Fruit fly (Drosophila melanogaster) whole organism, wandering third instar larva: ENCODE measurements around the gene Prosbeta2.
A peak's percentile ranks its signal among the peaks of the same experiment; 100 is the strongest.

ENCODE experiments used
- Abd-B ChIP-seq: fragments of >200 bp; optimal IDR thresholded peaks from 2 replicates; lab custom pipeline; 2017; ENCODE audit warnings: missing biosample characterization, missing genetic modification characterization
- CG32264 ChIP-seq: fragments of 200-800 bp; sonication (Bioruptor generic); optimal IDR thresholded peaks from 2 replicates; lab custom pipeline; 2016; ENCODE audit warnings: missing biosample characterization, missing genetic modification characterization
- CG9705 ChIP-seq: fragments of 200-800 bp; sonication (Bioruptor generic); optimal IDR thresholded peaks from 2 replicates; lab custom pipeline; 2018; ENCODE audit warnings: missing biosample characterization, mild to moderate bottlenecking, missing genetic modification characterization
- CrebA ChIP-seq: fragments of 200-800 bp; sonication (Bioruptor generic); optimal IDR thresholded peaks from 2 replicates; lab custom pipeline; 2016; ENCODE audit warnings: missing biosample characterization, mild to moderate bottlenecking, missing genetic modification characterization, borderline replicate concordance
- Dfd ChIP-seq: fragments of >200 bp; optimal IDR thresholded peaks from 2 replicates; lab custom pipeline; 2017; ENCODE audit warnings: missing biosample characterization, missing genetic modification characterization
- Dif ChIP-seq: fragments of 200-275, 200-300 bp; sonication (Bioruptor generic); optimal IDR thresholded peaks from 2 replicates; lab custom pipeline; 2018; ENCODE audit warnings: missing biosample characterization, missing genetic modification characterization; ENCODE audit not compliant: partially characterized antibody
- GATAd ChIP-seq: sonication (Bioruptor generic); optimal IDR thresholded peaks from 2 replicates; lab custom pipeline; 2016; ENCODE audit warnings: missing biosample characterization, missing genetic modification characterization
- HLH106 ChIP-seq: fragments of 200-800 bp; optimal IDR thresholded peaks from 3 replicates; lab custom pipeline; 2019; ENCODE audit warnings: missing biosample characterization, mild to moderate bottlenecking, missing genetic modification characterization, moderate library complexity
- Hnf4 ChIP-seq: fragments of 200-800 bp; sonication (Bioruptor generic); optimal IDR thresholded peaks from 2 replicates; lab custom pipeline; 2016; ENCODE audit warnings: missing biosample characterization, mild to moderate bottlenecking, missing genetic modification characterization
- Hr78 ChIP-seq: fragments of >200 bp; optimal IDR thresholded peaks from 2 replicates; lab custom pipeline; 2017; ENCODE audit warnings: missing biosample characterization, missing genetic modification characterization
- Hr83 ChIP-seq: fragments of 200-300 bp; sonication (Bioruptor generic); optimal IDR thresholded peaks from 2 replicates; lab custom pipeline; 2016; ENCODE audit warnings: missing biosample characterization, mild to moderate bottlenecking, missing genetic modification characterization, moderate library complexity; ENCODE audit not compliant: poor library complexity, severe bottlenecking
- Jra ChIP-seq: sonication (Bioruptor generic); optimal IDR thresholded peaks from 2 replicates; lab custom pipeline; 2016; ENCODE audit warnings: missing biosample characterization, missing genetic modification characterization
- Mio ChIP-seq: sonication (Bioruptor generic); optimal IDR thresholded peaks from 2 replicates; lab custom pipeline; 2016; ENCODE audit warnings: missing biosample characterization, missing genetic modification characterization
- Myc ChIP-seq: fragments of >200 bp; optimal IDR thresholded peaks from 2 replicates; lab custom pipeline; 2017
- OdsH ChIP-seq: fragments of 200-800 bp; sonication (Bioruptor generic); optimal IDR thresholded peaks from 2 replicates; lab custom pipeline; 2016; ENCODE audit warnings: missing biosample characterization, mild to moderate bottlenecking, missing genetic modification characterization
- Rel ChIP-seq, 2 experiments: fragments of 200-800 bp; sonication (Bioruptor generic) in 1 of 2; optimal IDR thresholded peaks; 2 replicates in 1 of 2; 3 replicates in 1 of 2; lab custom pipeline; 2016 to 2019; ENCODE audit warnings: mild to moderate bottlenecking in 2 of 2, missing biosample characterization in 2 of 2, missing genetic modification characterization in 2 of 2, moderate library complexity in 1 of 2
- Sp1 ChIP-seq: fragments of 200-800 bp; sonication (Bioruptor generic); optimal IDR thresholded peaks from 3 replicates; lab custom pipeline; 2019; ENCODE audit warnings: missing biosample characterization, mild to moderate bottlenecking, missing genetic modification characterization, moderate library complexity
- Vsx2 ChIP-seq: fragments of 200-300, 225-300 bp; sonication (Bioruptor generic); optimal IDR thresholded peaks from 2 replicates; lab custom pipeline; 2018; ENCODE audit warnings: missing biosample characterization, missing genetic modification characterization; ENCODE audit not compliant: partially characterized antibody
- br ChIP-seq: fragments of 200-800 bp; sonication (Bioruptor generic); optimal IDR thresholded peaks from 2 replicates; lab custom pipeline; 2016; ENCODE audit warnings: missing biosample characterization, missing genetic modification characterization
- brk ChIP-seq: fragments of 200-800 bp; sonication (Bioruptor generic); optimal IDR thresholded peaks from 2 replicates; lab custom pipeline; 2016; ENCODE audit warnings: missing biosample characterization, mild to moderate bottlenecking, missing genetic modification characterization
- dl ChIP-seq, 2 experiments: fragments of 175-275, 200-275 bp in 1 of 2; fragments of 200-275 bp in 1 of 2; sonication (Bioruptor generic); optimal IDR thresholded peaks; lab custom pipeline; 2018; ENCODE audit warnings: mild to moderate bottlenecking in 2 of 2, missing biosample characterization in 2 of 2, missing genetic modification characterization in 2 of 2, moderate library complexity in 2 of 2; ENCODE audit not compliant: partially characterized antibody in 2 of 2, insufficient read depth in 1 of 2
- dsf ChIP-seq: sonication (Bioruptor generic); optimal IDR thresholded peaks from 2 replicates; lab custom pipeline; 2016; ENCODE audit warnings: missing biosample characterization, missing genetic modification characterization, borderline replicate concordance
- ey ChIP-seq: fragments of 200-800 bp; sonication (Bioruptor generic); optimal IDR thresholded peaks from 2 replicates; lab custom pipeline; 2016; ENCODE audit warnings: missing biosample characterization, missing genetic modification characterization
- foxo ChIP-seq, 2 experiments: fragments of 200-800 bp; sonication (Bioruptor generic); optimal IDR thresholded peaks; 2 replicates in 1 of 2; 3 replicates in 1 of 2; lab custom pipeline; 2016 to 2017; ENCODE audit warnings: missing biosample characterization in 2 of 2, missing genetic modification characterization in 2 of 2
- fru ChIP-seq: fragments of 200-800 bp; sonication (Bioruptor generic); optimal IDR thresholded peaks from 3 replicates; lab custom pipeline; 2016; ENCODE audit warnings: missing biosample characterization, mild to moderate bottlenecking, missing genetic modification characterization
- h ChIP-seq: fragments of 200-800 bp; sonication (Bioruptor generic); optimal IDR thresholded peaks from 3 replicates; lab custom pipeline; 2016; ENCODE audit warnings: missing biosample characterization, mild to moderate bottlenecking, missing genetic modification characterization
- lola ChIP-seq: fragments of >200 bp; optimal IDR thresholded peaks from 2 replicates; lab custom pipeline; 2017; ENCODE audit warnings: missing biosample characterization, missing genetic modification characterization
- pan ChIP-seq: fragments of >200 bp; optimal IDR thresholded peaks from 2 replicates; lab custom pipeline; 2017
- rgr ChIP-seq: fragments of 200-800 bp; sonication (Bioruptor generic); optimal IDR thresholded peaks from 3 replicates; lab custom pipeline; 2016; ENCODE audit warnings: missing biosample characterization, mild to moderate bottlenecking, missing genetic modification characterization
- sage ChIP-seq: fragments of 200-800 bp; sonication (Bioruptor generic); optimal IDR thresholded peaks from 2 replicates; lab custom pipeline; 2016; ENCODE audit warnings: missing biosample characterization, mild to moderate bottlenecking, missing genetic modification characterization
- sv ChIP-seq: fragments of 200-800 bp; sonication (Bioruptor generic); optimal IDR thresholded peaks from 3 replicates; lab custom pipeline; 2016; ENCODE audit warnings: missing biosample characterization, missing genetic modification characterization
- usp ChIP-seq: fragments of >200 bp; optimal IDR thresholded peaks from 2 replicates; lab custom pipeline; 2017; ENCODE audit warnings: missing biosample characterization, missing genetic modification characterization
- woc ChIP-seq: sonication (Bioruptor generic); optimal IDR thresholded peaks from 2 replicates; lab custom pipeline; 2016; ENCODE audit warnings: missing biosample characterization, mild to moderate bottlenecking, missing genetic modification characterization

Prosbeta2 gene

DNA sequence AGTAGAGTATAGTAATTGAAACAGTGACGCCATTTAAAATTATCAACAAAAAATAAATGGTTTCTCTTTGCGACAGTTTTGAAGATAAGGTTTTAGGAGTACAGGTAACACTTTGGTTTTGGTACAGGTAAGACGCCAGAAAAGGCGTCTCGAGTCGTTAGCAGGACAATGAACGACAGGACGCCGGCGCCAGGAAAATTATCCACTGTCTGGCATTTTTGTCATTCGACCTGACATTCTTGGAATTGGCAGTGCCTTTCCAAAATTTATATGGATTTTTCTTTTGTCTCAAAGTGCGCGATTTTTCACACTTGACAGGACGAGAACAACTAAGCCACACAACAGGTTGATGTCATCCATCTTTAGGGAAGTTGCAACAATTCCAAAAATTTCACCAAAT is 34.9 kb upstream of the Prosbeta2 start:
- TF ChIP-seq CrebA, result no peak

DNA sequence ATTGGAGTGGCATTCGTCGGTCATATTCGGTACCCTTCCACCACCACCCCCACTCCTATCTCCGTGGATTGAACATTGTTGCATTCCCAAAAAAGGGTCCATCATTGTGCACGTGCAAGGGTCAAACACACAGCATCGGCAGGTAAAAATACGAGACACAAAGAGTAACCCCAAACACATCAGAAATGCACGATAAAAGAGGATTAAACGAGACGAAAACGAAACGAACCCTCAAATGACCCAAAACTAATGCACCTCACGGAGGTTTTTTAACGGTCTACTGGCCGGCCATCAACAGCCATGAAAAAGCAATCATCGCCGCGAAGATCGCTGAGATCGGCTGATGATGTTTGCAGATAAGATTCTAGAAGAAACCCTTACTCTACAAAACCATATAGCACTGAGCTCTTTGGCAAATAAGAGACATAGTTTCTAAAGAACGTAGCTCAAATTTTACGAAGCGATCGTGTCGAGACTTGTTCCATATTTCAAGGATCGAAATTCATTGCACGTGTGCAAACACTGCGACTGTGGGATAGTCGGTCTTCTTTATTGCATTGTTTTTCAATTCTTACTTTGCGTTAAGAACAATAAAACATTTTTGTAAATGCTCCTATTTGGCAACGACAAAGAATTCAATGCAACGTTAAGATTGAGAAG is 33.4 kb upstream of the Prosbeta2 start:
- no peak for TF ChIP-seq Mio (GFP tag; lab: Kevin White, UChicago)
- no peak for TF ChIP-seq usp
- no peak for TF ChIP-seq dl (GFP tag; optimal IDR thresholded peaks at IDR 0.05; lab: Kevin White, UChicago; ENCODE audit: insufficient read depth in 1 of 2, partially characterized antibody in 2 of 2)
- TF ChIP-seq Vsx2, result no peak
- TF ChIP-seq Hr78 (GFP tag; lab: Kevin White, UChicago), result no peak
- TF ChIP-seq sage (GFP tag; lab: Kevin White, UChicago), result no peak
- TF ChIP-seq CG9705, result no peak
- TF ChIP-seq Sp1, result no peak
- TF ChIP-seq, all 38 proteins: peak for 0

- no peak for TF ChIP-seq lola
- TF ChIP-seq dsf (GFP tag; lab: Kevin White, UChicago), result no peak
- TF ChIP-seq OdsH (GFP tag; lab: Kevin White, UChicago), result no peak
- TF ChIP-seq CG32264 (GFP tag; lab: Kevin White, UChicago), result no peak
- TF ChIP-seq pan (lab: Kevin White, UChicago), result no peak
- no peak for TF ChIP-seq br (GFP tag; lab: Kevin White, UChicago)
- no peak for TF ChIP-seq Abd-B (GFP tag; lab: Kevin White, UChicago)
- no peak for TF ChIP-seq GATAd (GFP tag; lab: Kevin White, UChicago)
- no peak for TF ChIP-seq h (GFP tag; lab: Kevin White, UChicago)
- TF ChIP-seq Jra, result no peak
- no peak for TF ChIP-seq sage (GFP tag; lab: Kevin White, UChicago)
- no peak for TF ChIP-seq Hr83 (GFP tag; lab: Kevin White, UChicago)
- no peak for TF ChIP-seq fru
- no peak for TF ChIP-seq Myc (lab: Kevin White, UChicago)
- no peak for TF ChIP-seq Mio (GFP tag; lab: Kevin White, UChicago)
- no peak for TF ChIP-seq HLH106 (tag; lab: Kevin White, UChicago)
- no peak for TF ChIP-seq Dfd (GFP tag; lab: Kevin White, UChicago)
- no peak for TF ChIP-seq rgr (GFP tag; lab: Kevin White, UChicago)
- TF ChIP-seq foxo (GFP tag; optimal IDR thresholded peaks at IDR 0.05; lab: Kevin White, UChicago), result no peak
Observed at dm6 chr3L:14967691-14968538, 31.8 kb upstream of the Prosbeta2 start.

DNA sequence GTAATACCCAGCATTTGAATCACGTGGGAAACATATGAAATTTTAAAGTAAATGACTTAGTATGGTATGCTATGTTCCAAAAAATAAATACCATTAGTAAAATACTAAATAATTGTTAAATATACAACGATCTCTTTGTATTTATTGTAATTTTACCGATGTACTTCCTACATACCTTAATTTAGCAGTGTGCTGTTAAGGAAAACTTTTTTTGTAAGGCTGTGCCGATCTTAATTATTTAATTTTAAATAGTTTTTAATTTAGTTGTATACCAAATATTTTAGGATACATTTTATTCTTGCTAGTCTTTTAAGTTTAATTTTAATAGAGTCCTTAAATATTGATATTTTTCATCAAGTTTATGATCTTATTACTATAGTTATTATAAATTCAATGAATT is 31.2 kb upstream of the Prosbeta2 start:
- TF ChIP-seq CrebA (no peak), dsf (GFP tag; lab: Kevin White, UChicago) (no peak)
- TF ChIP-seq, all 38 proteins: peak for 0

DNA sequence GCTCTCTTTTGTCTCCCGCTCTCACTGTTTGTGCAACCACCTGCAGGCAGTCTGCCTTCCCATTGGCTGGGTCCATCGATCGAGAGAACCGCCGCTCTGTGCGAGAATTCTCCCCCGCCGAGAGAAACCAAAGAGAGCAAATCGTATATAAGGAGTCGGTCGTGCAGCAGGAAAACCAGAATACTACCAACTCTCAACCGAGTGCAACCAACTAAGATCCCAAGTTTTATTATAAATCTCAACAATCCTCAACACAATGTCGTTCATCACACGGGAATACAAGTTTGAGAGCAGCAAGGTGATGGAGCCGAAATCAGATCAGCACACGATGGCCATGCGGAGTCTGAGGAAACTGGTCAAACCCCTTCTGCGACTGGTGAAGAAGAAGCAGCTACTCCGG is 30.6 kb upstream of the Prosbeta2 start, which contains the start of gene Tom:
Gene Tom, plus strand, starts transcription at position 174 of the 400 bp plus-strand sequence.
- TF ChIP-seq Rel (GFP tag; optimal IDR thresholded peaks at IDR 0.05; lab: Kevin White, UChicago), result no peak
- TF ChIP-seq Rel (tag; optimal IDR thresholded peaks at IDR 0.05; lab: Kevin White, UChicago), result no peak
- TF ChIP-seq sage (GFP tag; lab: Kevin White, UChicago), result no peak
- peak; percentile 16 for TF ChIP-seq woc (GFP tag; lab: Kevin White, UChicago)
- TF ChIP-seq usp, result no peak
- no peak for TF ChIP-seq CG9705
- TF ChIP-seq sv (GFP tag; lab: Kevin White, UChicago), result no peak
- TF ChIP-seq ey (GFP tag; lab: Kevin White, UChicago), result no peak
- peak; percentile 56 for TF ChIP-seq Vsx2
- no peak for TF ChIP-seq brk (GFP tag; lab: Kevin White, UChicago)
- TF ChIP-seq Myc (lab: Kevin White, UChicago), result no peak
- no peak for TF ChIP-seq Jra
- no peak for TF ChIP-seq OdsH (GFP tag; lab: Kevin White, UChicago)
- TF ChIP-seq Hr83 (GFP tag; lab: Kevin White, UChicago), result no peak
- TF ChIP-seq dl (GFP tag; optimal IDR thresholded peaks at IDR 0.05; lab: Kevin White, UChicago; ENCODE audit: insufficient read depth in 1 of 2, partially characterized antibody in 2 of 2), result peak in 1 of 2 experiments; percentile 59
- TF ChIP-seq Dif (GFP tag; lab: Kevin White, UChicago), result peak; percentile 56
- no peak for TF ChIP-seq CrebA
- no peak for TF ChIP-seq HLH106 (tag; lab: Kevin White, UChicago)
- TF ChIP-seq dsf (GFP tag; lab: Kevin White, UChicago), result no peak
- no peak for TF ChIP-seq Abd-B (GFP tag; lab: Kevin White, UChicago)
- TF ChIP-seq fru, result peak; percentile 25
- TF ChIP-seq CG32264 (GFP tag; lab: Kevin White, UChicago), result no peak
- TF ChIP-seq h (GFP tag; lab: Kevin White, UChicago), result peak; percentile 26
- peak; percentile 14 for TF ChIP-seq Hnf4 (GFP tag; lab: Kevin White, UChicago)
